Worm (Caenorhabditis elegans): Measurements from ENCODE around the gene F13H8.3.

ce11 chrII:6260684-6261083 lies 3.1 kb upstream of the F13H8.3 start, which contains the start of gene nmgp-1:
- no peak for TF ChIP-seq T22C8.4 (GFP tag; IDR thresholded peaks at IDR 0.05)
- no peak for TF ChIP-seq flt-1 (GFP tag; IDR thresholded peaks at IDR 0.05)
- TF ChIP-seq ref-1 (GFP tag; conservative IDR thresholded peaks at IDR 0.05) = no peak
- no peak for TF ChIP-seq ztf-29 (GFP tag; IDR thresholded peaks at IDR 0.05)
- no peak for TF ChIP-seq cog-1 (tag; optimal IDR thresholded peaks at IDR 0.05)
- TF ChIP-seq klf-2 (GFP tag; conservative IDR thresholded peaks at IDR 0.05) = no peak
- TF ChIP-seq ztf-23 (GFP tag; IDR thresholded peaks at IDR 0.05) = no peak
- TF ChIP-seq tab-1 (GFP tag; IDR thresholded peaks at IDR 0.05) = no peak
- no peak for TF ChIP-seq med-1 (GFP tag; optimal IDR thresholded peaks at IDR 0.05; ENCODE audit: insufficient read depth)

Data from whole organism, midembryonic.